Fruit fly (Drosophila melanogaster) whole organism, embryonic: ENCODE data around the gene Ran-like.

ENCODE experiments used
- CG11504 ChIP-seq: fragments of 200-800 bp; sonication (Bioruptor generic); optimal IDR thresholded peaks from 3 replicates; lab custom pipeline; 2019; ENCODE audit warnings: missing biosample characterization, mild to moderate bottlenecking, missing genetic modification characterization, moderate library complexity
- CG13287 ChIP-seq: fragments of 200-800 bp; sonication (Bioruptor generic); IDR thresholded peaks from 2 replicates; pipeline ENCODE4 v1.3.6; 2022; ENCODE audit warnings: missing biosample characterization, missing genetic modification characterization; ENCODE audit not compliant: partially characterized antibody
- CG13894 ChIP-seq: fragments of 200-800 bp; sonication (Bioruptor generic); optimal IDR thresholded peaks from 3 replicates; lab custom pipeline; 2018; ENCODE audit warnings: missing biosample characterization, mild to moderate bottlenecking, missing genetic modification characterization, moderate library complexity
- CG14667 ChIP-seq: fragments of 200-800 bp; sonication (Bioruptor generic); IDR thresholded peaks from 2 replicates; pipeline ENCODE4 v1.3.6; 2022; ENCODE audit warnings: missing biosample characterization, missing genetic modification characterization
- CG14710 ChIP-seq: fragments of 200-800 bp; sonication (Bioruptor generic); optimal IDR thresholded peaks from 3 replicates; lab custom pipeline; 2019; ENCODE audit warnings: missing biosample characterization, mild to moderate bottlenecking, missing genetic modification characterization, moderate library complexity
- CG1529 ChIP-seq: fragments of 200-800 bp; sonication (Bioruptor generic); optimal IDR thresholded peaks from 3 replicates; lab custom pipeline; 2018; ENCODE audit warnings: missing biosample characterization, missing genetic modification characterization
- CG15479 ChIP-seq: fragments of 200-800 bp; sonication (Bioruptor generic); optimal IDR thresholded peaks from 3 replicates; lab custom pipeline; 2019; ENCODE audit warnings: missing biosample characterization, mild to moderate bottlenecking, missing genetic modification characterization, moderate library complexity
- CG16779 ChIP-seq: fragments of 200-800 bp; sonication (Bioruptor generic); IDR thresholded peaks from 2 replicates; pipeline ENCODE4 v1.3.6; 2022; ENCODE audit warnings: missing biosample characterization, missing genetic modification characterization
- CG18262 ChIP-seq: fragments of 200-800 bp; optimal IDR thresholded peaks from 3 replicates; lab custom pipeline; 2019; ENCODE audit warnings: missing biosample characterization, mild to moderate bottlenecking, missing genetic modification characterization, moderate library complexity
- CG31365 ChIP-seq: fragments of 200-800 bp; sonication (Bioruptor generic); optimal IDR thresholded peaks from 2 replicates; lab custom pipeline; 2018; ENCODE audit warnings: missing biosample characterization, mild to moderate bottlenecking, missing genetic modification characterization
- CG31388 ChIP-seq: fragments of 200-800 bp; sonication (Bioruptor generic); optimal IDR thresholded peaks from 2 replicates; lab custom pipeline; 2016; ENCODE audit warnings: missing biosample characterization, missing genetic modification characterization
- CG33557 ChIP-seq: fragments of 200-800 bp; sonication (Bioruptor generic); optimal IDR thresholded peaks from 2 replicates; lab custom pipeline; 2019; ENCODE audit warnings: missing biosample characterization, mild to moderate bottlenecking, missing genetic modification characterization, moderate library complexity
- CG4282 ChIP-seq: fragments of 200-800 bp; sonication (Bioruptor generic); optimal IDR thresholded peaks from 2 replicates; lab custom pipeline; 2016; ENCODE audit warnings: missing biosample characterization, missing genetic modification characterization
- CG4730 ChIP-seq: fragments of 200-800 bp; sonication (Bioruptor generic); IDR thresholded peaks from 2 replicates; pipeline ENCODE4 v1.3.6; 2022; ENCODE audit warnings: missing biosample characterization, missing genetic modification characterization
- CG4820 ChIP-seq: fragments of 200-800 bp; sonication (Bioruptor generic); optimal IDR thresholded peaks from 3 replicates; lab custom pipeline; 2016; ENCODE audit warnings: missing biosample characterization, missing genetic modification characterization
- CG6272 ChIP-seq: fragments of 200-800 bp; sonication (Bioruptor generic); IDR thresholded peaks from 2 replicates; pipeline ENCODE4 v1.3.6; 2022; ENCODE audit warnings: missing biosample characterization, missing genetic modification characterization
- CG6791 ChIP-seq: fragments of 200-800 bp; sonication (Bioruptor generic); IDR thresholded peaks from 3 replicates; pipeline ENCODE4 v1.3.6; 2022; ENCODE audit warnings: missing biosample characterization, missing genetic modification characterization; ENCODE audit not compliant: partially characterized antibody
- CG7987 ChIP-seq: fragments of 200-800 bp; sonication (Bioruptor generic); optimal IDR thresholded peaks from 2 replicates; lab custom pipeline; 2018; ENCODE audit warnings: missing biosample characterization, mild to moderate bottlenecking, missing genetic modification characterization, moderate library complexity
- CG8089 ChIP-seq: fragments of 200-800 bp; sonication (Bioruptor generic); optimal IDR thresholded peaks from 3 replicates; lab custom pipeline; 2016; ENCODE audit warnings: missing biosample characterization, missing genetic modification characterization
- CkIIα-i1 ChIP-seq: fragments of 200-800 bp; sonication (Bioruptor generic); IDR thresholded peaks from 2 replicates; pipeline ENCODE4 v1.3.6; 2022; ENCODE audit warnings: missing biosample characterization, missing genetic modification characterization
- Deaf1 ChIP-seq: fragments of 200-800 bp; optimal IDR thresholded peaks from 3 replicates; lab custom pipeline; 2019; ENCODE audit warnings: missing biosample characterization, mild to moderate bottlenecking, missing genetic modification characterization, moderate library complexity
- Fer3 ChIP-seq: fragments of 200-800 bp; sonication (Bioruptor generic); optimal IDR thresholded peaks from 2 replicates; lab custom pipeline; 2018; ENCODE audit warnings: missing biosample characterization, mild to moderate bottlenecking, missing genetic modification characterization, moderate library complexity
- Gsc ChIP-seq: fragments of 200-800 bp; sonication (Bioruptor generic); IDR thresholded peaks from 2 replicates; pipeline ENCODE4 v1.3.6; 2022; ENCODE audit warnings: missing biosample characterization, missing genetic modification characterization
- HHEX ChIP-seq: fragments of 200-800 bp; sonication (Bioruptor generic); optimal IDR thresholded peaks from 3 replicates; lab custom pipeline; 2017; ENCODE audit warnings: missing biosample characterization, mild to moderate bottlenecking, missing genetic modification characterization, missing genetic modification reagents
- HLHmδ ChIP-seq: fragments of 200-800 bp; sonication (Bioruptor generic); optimal IDR thresholded peaks from 2 replicates; lab custom pipeline; 2018; ENCODE audit warnings: missing biosample characterization, mild to moderate bottlenecking, missing genetic modification characterization, moderate library complexity
- Hmx ChIP-seq: fragments of 200-800 bp; sonication (Bioruptor generic); optimal IDR thresholded peaks from 2 replicates; lab custom pipeline; 2016; ENCODE audit warnings: missing biosample characterization, missing genetic modification characterization
- Jarid2 ChIP-seq: fragments of 200-800 bp; sonication (Bioruptor generic); optimal IDR thresholded peaks from 3 replicates; lab custom pipeline; 2017; ENCODE audit warnings: mild to moderate bottlenecking, missing biosample characterization, missing genetic modification reagents, missing genetic modification characterization
- NfI ChIP-seq: fragments of 200-800 bp; sonication (Bioruptor generic); optimal IDR thresholded peaks from 3 replicates; lab custom pipeline; 2018; ENCODE audit warnings: missing biosample characterization, mild to moderate bottlenecking, missing genetic modification characterization, moderate library complexity
- Xrp1 ChIP-seq: fragments of 200-800 bp; sonication (Bioruptor generic); IDR thresholded peaks from 2 replicates; pipeline ENCODE4 v1.3.6; 2022; ENCODE audit warnings: missing biosample characterization, missing genetic modification characterization
- YL-1 ChIP-seq: fragments of 200-800 bp; sonication (Bioruptor generic); optimal IDR thresholded peaks from 3 replicates; lab custom pipeline; 2017; ENCODE audit warnings: missing biosample characterization, mild to moderate bottlenecking, missing genetic modification characterization
- ap ChIP-seq: fragments of 200-800 bp; sonication (Bioruptor generic); IDR thresholded peaks from 2 replicates; pipeline ENCODE4 v1.3.6; 2022; ENCODE audit warnings: missing biosample characterization, missing genetic modification characterization
- cad ChIP-seq: fragments of >200 bp; optimal IDR thresholded peaks from 2 replicates; lab custom pipeline; 2017; ENCODE audit warnings: missing biosample characterization, missing genetic modification characterization
- corto ChIP-seq: fragments of 200-800 bp; sonication (Bioruptor generic); optimal IDR thresholded peaks from 2 replicates; lab custom pipeline; 2016; ENCODE audit warnings: missing biosample characterization, mild to moderate bottlenecking, missing genetic modification characterization, moderate library complexity
- danr ChIP-seq: fragments of 200-800 bp; sonication (Bioruptor generic); IDR thresholded peaks from 2 replicates; pipeline ENCODE4 v1.3.6; 2022; ENCODE audit warnings: missing biosample characterization, missing genetic modification characterization
- eyg ChIP-seq: fragments of 200-800 bp; sonication (Bioruptor generic); optimal IDR thresholded peaks from 3 replicates; lab custom pipeline; 2016; ENCODE audit warnings: missing biosample characterization, missing genetic modification characterization
- gce ChIP-seq: fragments of 200-800 bp; sonication (Bioruptor generic); IDR thresholded peaks from 3 replicates; pipeline ENCODE4 v1.3.6; 2022; ENCODE audit warnings: missing biosample characterization, missing genetic modification characterization
- gro ChIP-seq: fragments of 200-800 bp; sonication (Bioruptor generic); optimal IDR thresholded peaks from 2 replicates; lab custom pipeline; 2016; ENCODE audit warnings: missing biosample characterization, missing genetic modification characterization
- lmd ChIP-seq: fragments of 200-800 bp; sonication (Bioruptor generic); IDR thresholded peaks from 2 replicates; pipeline ENCODE4 v1.3.6; 2022; ENCODE audit warnings: missing biosample characterization, missing genetic modification characterization
- luna ChIP-seq: fragments of 200-800 bp; sonication (Bioruptor generic); optimal IDR thresholded peaks from 2 replicates; lab custom pipeline; 2016; ENCODE audit warnings: missing biosample characterization, missing genetic modification characterization
- pnt ChIP-seq: fragments of 200-800 bp; sonication (Bioruptor generic); optimal IDR thresholded peaks from 3 replicates; lab custom pipeline; 2016; ENCODE audit warnings: missing biosample characterization, missing genetic modification characterization
- prd ChIP-seq, 3 experiments: fragments of >200 bp in 2 of 3; fragments of 200-800 bp in 1 of 3; sonication (Bioruptor generic) in 1 of 3; optimal IDR thresholded peaks in 2 of 3; IDR thresholded peaks in 1 of 3; 2 replicates in 2 of 3; 3 replicates in 1 of 3; pipeline versions ENCODE4 v1.3.6 to Lab custom; 2017 to 2022; ENCODE audit warnings: missing biosample characterization in 1 of 3, missing genetic modification characterization in 1 of 3
- repo ChIP-seq: fragments of 200-800 bp; sonication (Bioruptor generic); optimal IDR thresholded peaks from 2 replicates; lab custom pipeline; 2016; ENCODE audit warnings: missing biosample characterization, missing genetic modification characterization
- sd ChIP-seq: fragments of 200-800 bp; sonication (Bioruptor generic); optimal IDR thresholded peaks from 3 replicates; lab custom pipeline; 2018; ENCODE audit warnings: missing biosample characterization, mild to moderate bottlenecking, missing genetic modification characterization, moderate library complexity
- sens-2 ChIP-seq: fragments of 200-800 bp; sonication (Bioruptor generic); IDR thresholded peaks from 2 replicates; pipeline ENCODE4 v1.3.6; 2022; ENCODE audit warnings: missing biosample characterization, missing genetic modification characterization
- seq ChIP-seq: fragments of 200-800 bp; sonication (Bioruptor generic); IDR thresholded peaks from 2 replicates; pipeline ENCODE4 v1.3.6; 2022; ENCODE audit warnings: missing biosample characterization, missing genetic modification characterization
- sisA ChIP-seq: fragments of 200-800 bp; sonication (Bioruptor generic); IDR thresholded peaks from 2 replicates; pipeline ENCODE4 v1.3.6; 2022; ENCODE audit warnings: missing biosample characterization, missing genetic modification characterization
- tgo ChIP-seq: fragments of 200-800 bp; sonication (Bioruptor generic); IDR thresholded peaks from 3 replicates; pipeline ENCODE4 v1.3.6; 2022; ENCODE audit warnings: missing biosample characterization, missing genetic modification characterization
- trem ChIP-seq: fragments of 200-800 bp; optimal IDR thresholded peaks from 3 replicates; lab custom pipeline; 2019; ENCODE audit warnings: missing biosample characterization, mild to moderate bottlenecking, missing genetic modification characterization, moderate library complexity
- zen ChIP-seq: fragments of 200-800 bp; sonication (Bioruptor generic); optimal IDR thresholded peaks from 3 replicates; lab custom pipeline; 2018; ENCODE audit warnings: missing biosample characterization, mild to moderate bottlenecking, missing genetic modification characterization, moderate library complexity
- zfh1 ChIP-seq: fragments of 200-800 bp; sonication (Bioruptor generic); IDR thresholded peaks from 3 replicates; pipeline ENCODE4 v1.3.6; 2022; ENCODE audit warnings: missing biosample characterization, missing genetic modification characterization

Gene Ran-like

dm6 chr3L:15508233-15508632, 23.0 kb upstream of the Ran-like start, which contains the start of gene CG7841 (continued):
- peak; percentile 97 for TF ChIP-seq eyg (GFP tag; lab: Kevin White, UChicago)
- TF ChIP-seq CG6272 (GFP tag; lab: Robert Waterston, UW), result no peak; the same call in 1 of the 2 replicates
- TF ChIP-seq CG6791 (GFP tag; lab: Robert Waterston, UW), result no peak
- peak; percentile 98 for TF ChIP-seq Fer3 (tag; lab: Kevin White, UChicago)
- peak; percentile 93 for TF ChIP-seq Hmx (GFP tag; lab: Kevin White, UChicago)
- peak; percentile 94; the same call in 2 of the 3 replicates for TF ChIP-seq gce (GFP tag; lab: Robert Waterston, UW)
- TF ChIP-seq HLHmδ (GFP tag; lab: Kevin White, UChicago), result peak; percentile 14
- TF ChIP-seq corto (GFP tag; lab: Kevin White, UChicago), result peak; percentile 98
- TF ChIP-seq CG16779 (GFP tag; lab: Robert Waterston, UW), result peak; percentile 93
- TF ChIP-seq CG7987 (GFP tag; lab: Kevin White, UChicago), result peak; percentile 97
- TF ChIP-seq CG4820 (GFP tag; lab: Kevin White, UChicago), result peak; percentile 100
- peak; percentile 97 for TF ChIP-seq CG11504
- TF ChIP-seq Jarid2 (GFP tag; lab: Kevin White, UChicago), result peak; percentile 88
- TF ChIP-seq sisA (GFP tag; lab: Robert Waterston, UW), result no peak; the same call in 1 of the 2 replicates
- TF ChIP-seq gro (GFP tag; lab: Kevin White, UChicago), result peak; percentile 99
- TF ChIP-seq CG8089 (GFP tag; lab: Kevin White, UChicago), result peak; percentile 96
- TF ChIP-seq CG14667 (GFP tag; lab: Robert Waterston, UW), result no peak; the same call in 1 of the 2 replicates
- peak; percentile 98 for TF ChIP-seq NfI (GFP tag; lab: Kevin White, UChicago)
- peak; percentile 97 for TF ChIP-seq sens-2 (GFP tag; lab: Robert Waterston, UW)
- TF ChIP-seq CG13287, result peak; percentile 42; the same call in 1 of the 2 replicates
- peak; percentile 97 for TF ChIP-seq zfh1 (GFP tag; lab: Robert Waterston, UW)
- TF ChIP-seq cad, result no peak
- peak; percentile 89 for TF ChIP-seq CG31388 (GFP tag; lab: Kevin White, UChicago)
- peak; percentile 98 for TF ChIP-seq CG33557 (GFP tag; lab: Kevin White, UChicago)
- TF ChIP-seq lmd (GFP tag; lab: Robert Waterston, UW), result peak; percentile 95
- TF ChIP-seq tgo, result peak; percentile 95
- TF ChIP-seq CG1529 (GFP tag; lab: Kevin White, UChicago), result peak; percentile 96
- TF ChIP-seq CG13894 (tag; lab: Kevin White, UChicago), result peak; percentile 98
- no peak for TF ChIP-seq CkIIα-i1 (GFP tag; lab: Robert Waterston, UW)
- TF ChIP-seq CG14710, result peak; percentile 100
- TF ChIP-seq sd (tag; lab: Kevin White, UChicago), result peak; percentile 90
- peak; percentile 97 for TF ChIP-seq seq (GFP tag; lab: Robert Waterston, UW)
- peak; percentile 94; the same call in 1 of the 2 replicates for TF ChIP-seq ap
- peak; percentile 99 for TF ChIP-seq CG18262 (tag; lab: Kevin White, UChicago)
- peak; percentile 87 for TF ChIP-seq Deaf1 (tag; lab: Kevin White, UChicago)
- TF ChIP-seq CG31365 (tag; lab: Kevin White, UChicago), result peak; percentile 94
- peak; percentile 98 for TF ChIP-seq HHEX (GFP tag; lab: Kevin White, UChicago)
- TF ChIP-seq pnt (GFP tag; lab: Kevin White, UChicago), result peak; percentile 92
- peak; percentile 48 for TF ChIP-seq CG15479 (GFP tag; lab: Kevin White, UChicago)
- TF ChIP-seq YL-1 (GFP tag; lab: Kevin White, UChicago), result peak; percentile 95
- peak; percentile 89 for TF ChIP-seq danr (GFP tag; lab: Robert Waterston, UW)
- TF ChIP-seq CG4282 (GFP tag; lab: Kevin White, UChicago), result peak; percentile 93
- TF ChIP-seq luna (GFP tag; lab: Kevin White, UChicago), result peak; percentile 84
- TF ChIP-seq prd (optimal IDR thresholded peaks at IDR 0.05; lab: Kevin White, UChicago), result no peak
- peak; percentile 94 for TF ChIP-seq prd (GFP tag; IDR thresholded peaks at IDR 0.05; lab: Robert Waterston, UW)
- TF ChIP-seq repo, result peak; percentile 97
- TF ChIP-seq zen, result peak; percentile 91
- TF ChIP-seq trem (tag; lab: Kevin White, UChicago), result peak; percentile 97
- TF ChIP-seq CG4730, result peak; percentile 84; the same call in 1 of the 2 replicates
- no peak for TF ChIP-seq Gsc (GFP tag; lab: Robert Waterston, UW)
- TF ChIP-seq Xrp1 (GFP tag; lab: Robert Waterston, UW), result peak; percentile 98
